Worm (Caenorhabditis elegans): ENCODE results near the gene ZK1307.9.

The ZK1307.9 gene

ce11 chrII:9601679-9602078 is 47.6 kb upstream of the ZK1307.9 start (continued):
- TF ChIP-seq nhr-43 (tag; optimal IDR thresholded peaks at IDR 0.05; ENCODE audit: poor library complexity, severe bottlenecking) (peak; percentile 68), tbx-2 (tag; optimal IDR thresholded peaks at IDR 0.05) (no peak), ztf-4 (tag; optimal IDR thresholded peaks at IDR 0.05) (no peak), daf-12 (tag; optimal IDR thresholded peaks at IDR 0.05) (no peak), ceh-82 (tag; optimal IDR thresholded peaks at IDR 0.05) (no peak), snpc-4 (tag; optimal IDR thresholded peaks at IDR 0.05) (no peak), unc-39 (tag; optimal IDR thresholded peaks at IDR 0.05) (no peak), elt-3 (tag; optimal IDR thresholded peaks at IDR 0.05) (no peak), fkh-10 (GFP tag; optimal IDR thresholded peaks at IDR 0.05) (no peak), ceh-9 (tag; optimal IDR thresholded peaks at IDR 0.05) (no peak), eor-1 (tag; optimal IDR thresholded peaks at IDR 0.05) (no peak), ceh-28 (tag; optimal IDR thresholded peaks at IDR 0.05) (no peak), unc-62 (GFP tag; optimal IDR thresholded peaks at IDR 0.05) (no peak), ZK546.5 (tag; optimal IDR thresholded peaks at IDR 0.05) (no peak), aly-2 (tag; optimal IDR thresholded peaks at IDR 0.05) (no peak), nhr-23 (tag; optimal IDR thresholded peaks at IDR 0.05) (peak; percentile 77)

- TF ChIP-seq elt-2 (tag; optimal IDR thresholded peaks at IDR 0.05) (no peak), ama-1 (optimal IDR thresholded peaks at IDR 0.05) (peak; percentile 12), unc-62 (GFP tag; optimal IDR thresholded peaks at IDR 0.05) (no peak), nhr-28 (tag; optimal IDR thresholded peaks at IDR 0.05) (no peak), nhr-23 (tag; optimal IDR thresholded peaks at IDR 0.05) (peak; percentile 44), daf-12 (tag; optimal IDR thresholded peaks at IDR 0.05) (no peak), egl-27 (tag; optimal IDR thresholded peaks at IDR 0.05) (no peak), nhr-11 (tag; optimal IDR thresholded peaks at IDR 0.05) (peak; percentile 34), nhr-43 (tag; optimal IDR thresholded peaks at IDR 0.05; ENCODE audit: poor library complexity, severe bottlenecking) (no peak), ztf-11 (tag; optimal IDR thresholded peaks at IDR 0.05) (no peak), nhr-77 (tag; optimal IDR thresholded peaks at IDR 0.05) (no peak), eor-1 (tag; optimal IDR thresholded peaks at IDR 0.05) (no peak), nhr-25 (tag; optimal IDR thresholded peaks at IDR 0.05) (no peak)
These were observed 46.7 kb upstream of the ZK1307.9 start for ce11 chrII:9602566-9602965.

DNA sequence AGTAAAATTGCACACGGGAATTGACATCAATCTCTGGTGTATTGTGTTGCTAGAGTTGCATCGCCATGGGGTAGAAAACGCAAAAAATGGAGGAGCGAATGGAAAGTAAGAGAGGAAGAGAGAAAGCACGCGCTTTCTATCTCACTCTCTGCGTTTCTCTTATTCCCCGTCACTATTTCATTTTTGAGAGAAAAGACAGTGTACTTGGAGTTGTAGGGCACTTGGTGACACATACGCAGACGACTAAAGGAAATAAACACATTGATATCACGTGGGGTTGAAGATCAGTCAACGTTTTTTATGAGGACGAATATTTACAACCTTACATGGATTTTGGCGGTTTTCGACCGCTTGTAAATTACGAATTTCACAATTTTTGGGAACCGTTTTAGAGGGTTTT is 45.9 kb upstream of the ZK1307.9 start:
- TF ChIP-seq ztf-11 (tag; optimal IDR thresholded peaks at IDR 0.05) (no peak), nhr-237 (tag; optimal IDR thresholded peaks at IDR 0.05) (no peak), nhr-67 (tag; optimal IDR thresholded peaks at IDR 0.05) (no peak), lin-15B (tag; optimal IDR thresholded peaks at IDR 0.05) (peak; percentile 63), jun-1 (tag; optimal IDR thresholded peaks at IDR 0.05) (peak; percentile 97), elt-1 (tag; optimal IDR thresholded peaks at IDR 0.05) (peak; percentile 73), eor-1 (tag; optimal IDR thresholded peaks at IDR 0.05) (no peak), hmg-11 (tag; optimal IDR thresholded peaks at IDR 0.05) (peak; percentile 87), mml-1 (tag; optimal IDR thresholded peaks at IDR 0.05) (peak; percentile 69), nhr-28 (tag; optimal IDR thresholded peaks at IDR 0.05) (no peak), mdl-1 (tag; optimal IDR thresholded peaks at IDR 0.05) (peak; percentile 100), egl-27 (tag; optimal IDR thresholded peaks at IDR 0.05) (peak; percentile 41), nhr-43 (tag; optimal IDR thresholded peaks at IDR 0.05; ENCODE audit: poor library complexity, severe bottlenecking) (peak; percentile 97), pha-4 (tag; optimal IDR thresholded peaks at IDR 0.05) (peak; percentile 99), nhr-11 (tag; optimal IDR thresholded peaks at IDR 0.05) (peak; percentile 98), nhr-25 (tag; optimal IDR thresholded peaks at IDR 0.05) (peak; percentile 97), aly-2 (tag; optimal IDR thresholded peaks at IDR 0.05) (no peak), nhr-12 (tag; optimal IDR thresholded peaks at IDR 0.05) (no peak), lsy-12 (tag; optimal IDR thresholded peaks at IDR 0.05) (peak; percentile 86), daf-12 (tag; optimal IDR thresholded peaks at IDR 0.05) (peak; percentile 10), R02D3.7 (tag; optimal IDR thresholded peaks at IDR 0.05) (peak; percentile 52), nhr-77 (tag; optimal IDR thresholded peaks at IDR 0.05) (no peak), fos-1 (tag; optimal IDR thresholded peaks at IDR 0.05) (no peak), fkh-10 (GFP tag; optimal IDR thresholded peaks at IDR 0.05) (no peak), fkh-2 (tag; optimal IDR thresholded peaks at IDR 0.05) (peak; percentile 88), ztf-4 (tag; optimal IDR thresholded peaks at IDR 0.05) (peak; percentile 75), snpc-4 (tag; optimal IDR thresholded peaks at IDR 0.05) (peak; percentile 42), ceh-82 (tag; optimal IDR thresholded peaks at IDR 0.05) (no peak), unc-62 (GFP tag; optimal IDR thresholded peaks at IDR 0.05) (peak; percentile 91), pqm-1 (tag; optimal IDR thresholded peaks at IDR 0.05) (peak; percentile 98), nhr-23 (tag; optimal IDR thresholded peaks at IDR 0.05) (peak; percentile 96), elt-3 (tag; optimal IDR thresholded peaks at IDR 0.05) (peak in 2 of 3 experiments; percentile 9 to 91), sea-2 (GFP tag; optimal IDR thresholded peaks at IDR 0.05) (no peak), ceh-9 (tag; optimal IDR thresholded peaks at IDR 0.05) (no peak), nhr-76 (tag; optimal IDR thresholded peaks at IDR 0.05) (peak; percentile 67), tbx-2 (tag; optimal IDR thresholded peaks at IDR 0.05) (peak; percentile 74), skn-1 (tag; optimal IDR thresholded peaks at IDR 0.05) (peak; percentile 86), unc-39 (tag; optimal IDR thresholded peaks at IDR 0.05) (no peak), ama-1 (optimal IDR thresholded peaks at IDR 0.05) (peak; percentile 75), zag-1 (tag; optimal IDR thresholded peaks at IDR 0.05) (no peak), lin-39 (tag; optimal IDR thresholded peaks at IDR 0.05) (peak; percentile 86), egl-5 (tag; optimal IDR thresholded peaks at IDR 0.05) (peak; percentile 92), nfya-1 (tag; optimal IDR thresholded peaks at IDR 0.05; ENCODE audit: insufficient read depth) (peak; percentile 94), ceh-28 (tag; optimal IDR thresholded peaks at IDR 0.05) (peak; percentile 81), elt-2 (tag; optimal IDR thresholded peaks at IDR 0.05) (peak; percentile 91)
